Worm (Caenorhabditis elegans): ENCODE data around the gene gbh-1.

gbh-1 gene

ce11 chrII:10693655-10694054 is at the start of gene gbh-1:
Gene gbh-1, minus strand, starts transcription at chrII:10693803.
- TF ChIP-seq ztf-25 (GFP tag; IDR thresholded peaks at IDR 0.05) (no peak), chd-7 (tag; optimal IDR thresholded peaks at IDR 0.05) (no peak), nhr-80 (tag; optimal IDR thresholded peaks at IDR 0.05) (peak; percentile 26), K11D2.4 (GFP tag; IDR thresholded peaks at IDR 0.05) (no peak), hrde-1 (tag; optimal IDR thresholded peaks at IDR 0.05; ENCODE audit: borderline replicate concordance) (no peak), hmg-1.2 (GFP tag; IDR thresholded peaks at IDR 0.05) (0 out of 2 replicates have a peak, but pooled peaks have one; percentile 8), mxl-1 (tag; optimal IDR thresholded peaks at IDR 0.05) (no peak), Y67H2A.10 (GFP tag; conservative IDR thresholded peaks at IDR 0.05) (no peak)

- TF ChIP-seq madf-8 (GFP tag; conservative IDR thresholded peaks at IDR 0.05) (no peak), let-607 (tag; optimal IDR thresholded peaks at IDR 0.05) (no peak), hmg-1.2 (GFP tag; IDR thresholded peaks at IDR 0.05) (no peak), mel-28 (tag; optimal IDR thresholded peaks at IDR 0.05; ENCODE audit: borderline replicate concordance) (no peak), Y67H2A.10 (GFP tag; conservative IDR thresholded peaks at IDR 0.05) (no peak), F22D6.2 (tag; optimal IDR thresholded peaks at IDR 0.05) (no peak), zfh-2 (GFP tag; conservative IDR thresholded peaks at IDR 0.05) (no peak), B0019.2 (GFP tag; conservative IDR thresholded peaks at IDR 0.05) (no peak), nfya-2 (GFP tag; IDR thresholded peaks at IDR 0.05) (no peak)
Measured at ce11 chrII:10737059-10737458, 43.5 kb upstream of the gbh-1 start, which contains the start of gene C52A11.3. Gene C52A11.3, plus strand, starts transcription at chrII:10737359.

ce11 chrII:10731552-10731951 is 37.9 kb upstream of the gbh-1 start, which contains the start of gene glb-12:
Gene glb-12, minus strand, starts transcription at chrII:10731652.
- TF ChIP-seq lag-1 (GFP tag; IDR thresholded peaks at IDR 0.05) (no peak), D2030.7 (GFP tag; IDR thresholded peaks at IDR 0.05) (no peak), pha-4 (tag; optimal IDR thresholded peaks at IDR 0.05) (no peak), zfh-2 (GFP tag; conservative IDR thresholded peaks at IDR 0.05) (no peak), lin-54 (GFP tag; optimal IDR thresholded peaks at IDR 0.05) (no peak), dpff-1 (tag; optimal IDR thresholded peaks at IDR 0.05) (no peak), Y79H2A.3 (GFP tag; conservative IDR thresholded peaks at IDR 0.05) (no peak), Y56A3A.18 (GFP tag; IDR thresholded peaks at IDR 0.05) (no peak), bed-2 (GFP tag; IDR thresholded peaks at IDR 0.05) (no peak), T26A5.8 (tag; optimal IDR thresholded peaks at IDR 0.05) (no peak), pbrm-1 (GFP tag; IDR thresholded peaks at IDR 0.05) (no peak), attf-5 (GFP tag; optimal IDR thresholded peaks at IDR 0.05) (no peak), aptf-3 (GFP tag; IDR thresholded peaks at IDR 0.05) (no peak)

ce11 chrII:10730702-10731101 is 37.1 kb upstream of the gbh-1 start:
- TF ChIP-seq Y79H2A.3 (GFP tag; conservative IDR thresholded peaks at IDR 0.05) (no peak), dpff-1 (tag; optimal IDR thresholded peaks at IDR 0.05) (no peak), K12H6.12 (tag; optimal IDR thresholded peaks at IDR 0.05) (no peak), aptf-3 (GFP tag; IDR thresholded peaks at IDR 0.05) (no peak), K11D2.4 (GFP tag; IDR thresholded peaks at IDR 0.05) (no peak), hlh-12 (tag; optimal IDR thresholded peaks at IDR 0.05) (no peak), cebp-1 (GFP tag; IDR thresholded peaks at IDR 0.05) (no peak), cebp-1 (tag; optimal IDR thresholded peaks at IDR 0.05) (no peak), Y53G8AR.9 (GFP tag; conservative IDR thresholded peaks at IDR 0.05) (no peak), lin-40 (tag; optimal IDR thresholded peaks at IDR 0.05) (no peak), madf-6 (GFP tag; IDR thresholded peaks at IDR 0.05) (no peak), ztf-22 (GFP tag; optimal IDR thresholded peaks at IDR 0.05) (no peak), nhr-80 (tag; optimal IDR thresholded peaks at IDR 0.05) (no peak), chd-7 (tag; optimal IDR thresholded peaks at IDR 0.05) (no peak), hmg-20 (GFP tag; IDR thresholded peaks at IDR 0.05) (no peak), cebp-2 (GFP tag; IDR thresholded peaks at IDR 0.05) (no peak), rpc-1 (optimal IDR thresholded peaks at IDR 0.05) (no peak), rpc-1 (tag; optimal IDR thresholded peaks at IDR 0.05) (no peak), Y53F4B.3 (GFP tag; IDR thresholded peaks at IDR 0.05) (no peak)
